Fruit fly (Drosophila melanogaster) whole organism, wandering third instar larva: ENCODE data around the gene Osi21.

Source experiments
- Abd-B ChIP-seq: fragments of >200 bp; optimal IDR thresholded peaks from 2 replicates; lab custom pipeline; 2017; ENCODE audit warnings: missing biosample characterization, missing genetic modification characterization
- CG32264 ChIP-seq: fragments of 200-800 bp; sonication (Bioruptor generic); optimal IDR thresholded peaks from 2 replicates; lab custom pipeline; 2016; ENCODE audit warnings: missing biosample characterization, missing genetic modification characterization
- CG9705 ChIP-seq: fragments of 200-800 bp; sonication (Bioruptor generic); optimal IDR thresholded peaks from 2 replicates; lab custom pipeline; 2018; ENCODE audit warnings: missing biosample characterization, mild to moderate bottlenecking, missing genetic modification characterization
- CrebA ChIP-seq: fragments of 200-800 bp; sonication (Bioruptor generic); optimal IDR thresholded peaks from 2 replicates; lab custom pipeline; 2016; ENCODE audit warnings: missing biosample characterization, mild to moderate bottlenecking, missing genetic modification characterization, borderline replicate concordance
- Dfd ChIP-seq: fragments of >200 bp; optimal IDR thresholded peaks from 2 replicates; lab custom pipeline; 2017; ENCODE audit warnings: missing biosample characterization, missing genetic modification characterization
- Dif ChIP-seq: fragments of 200-275, 200-300 bp; sonication (Bioruptor generic); optimal IDR thresholded peaks from 2 replicates; lab custom pipeline; 2018; ENCODE audit warnings: missing biosample characterization, missing genetic modification characterization; ENCODE audit not compliant: partially characterized antibody
- GATAd ChIP-seq: sonication (Bioruptor generic); optimal IDR thresholded peaks from 2 replicates; lab custom pipeline; 2016; ENCODE audit warnings: missing biosample characterization, missing genetic modification characterization
- HLH106 ChIP-seq: fragments of 200-800 bp; optimal IDR thresholded peaks from 3 replicates; lab custom pipeline; 2019; ENCODE audit warnings: missing biosample characterization, mild to moderate bottlenecking, missing genetic modification characterization, moderate library complexity
- Hnf4 ChIP-seq: fragments of 200-800 bp; sonication (Bioruptor generic); optimal IDR thresholded peaks from 2 replicates; lab custom pipeline; 2016; ENCODE audit warnings: missing biosample characterization, mild to moderate bottlenecking, missing genetic modification characterization
- Hr78 ChIP-seq: fragments of >200 bp; optimal IDR thresholded peaks from 2 replicates; lab custom pipeline; 2017; ENCODE audit warnings: missing biosample characterization, missing genetic modification characterization
- Hr83 ChIP-seq: fragments of 200-300 bp; sonication (Bioruptor generic); optimal IDR thresholded peaks from 2 replicates; lab custom pipeline; 2016; ENCODE audit warnings: missing biosample characterization, mild to moderate bottlenecking, missing genetic modification characterization, moderate library complexity; ENCODE audit not compliant: poor library complexity, severe bottlenecking
- Jra ChIP-seq: sonication (Bioruptor generic); optimal IDR thresholded peaks from 2 replicates; lab custom pipeline; 2016; ENCODE audit warnings: missing biosample characterization, missing genetic modification characterization
- Mio ChIP-seq: sonication (Bioruptor generic); optimal IDR thresholded peaks from 2 replicates; lab custom pipeline; 2016; ENCODE audit warnings: missing biosample characterization, missing genetic modification characterization
- Myc ChIP-seq: fragments of >200 bp; optimal IDR thresholded peaks from 2 replicates; lab custom pipeline; 2017
- N ChIP-seq: fragments of >200 bp; optimal IDR thresholded peaks from 2 replicates; lab custom pipeline; 2018; ENCODE audit warnings: missing biosample characterization, missing external identifiers, missing genetic modification characterization
- OdsH ChIP-seq: fragments of 200-800 bp; sonication (Bioruptor generic); optimal IDR thresholded peaks from 2 replicates; lab custom pipeline; 2016; ENCODE audit warnings: missing biosample characterization, mild to moderate bottlenecking, missing genetic modification characterization
- Rel ChIP-seq, 2 experiments: fragments of 200-800 bp; sonication (Bioruptor generic) in 1 of 2; optimal IDR thresholded peaks; 2 replicates in 1 of 2; 3 replicates in 1 of 2; lab custom pipeline; 2016 to 2019; ENCODE audit warnings: mild to moderate bottlenecking in 2 of 2, missing biosample characterization in 2 of 2, missing genetic modification characterization in 2 of 2, moderate library complexity in 1 of 2
- Sp1 ChIP-seq: fragments of 200-800 bp; sonication (Bioruptor generic); optimal IDR thresholded peaks from 3 replicates; lab custom pipeline; 2019; ENCODE audit warnings: missing biosample characterization, mild to moderate bottlenecking, missing genetic modification characterization, moderate library complexity
- Vsx2 ChIP-seq: fragments of 200-300, 225-300 bp; sonication (Bioruptor generic); optimal IDR thresholded peaks from 2 replicates; lab custom pipeline; 2018; ENCODE audit warnings: missing biosample characterization, missing genetic modification characterization; ENCODE audit not compliant: partially characterized antibody
- br ChIP-seq: fragments of 200-800 bp; sonication (Bioruptor generic); optimal IDR thresholded peaks from 2 replicates; lab custom pipeline; 2016; ENCODE audit warnings: missing biosample characterization, missing genetic modification characterization
- brk ChIP-seq: fragments of 200-800 bp; sonication (Bioruptor generic); optimal IDR thresholded peaks from 2 replicates; lab custom pipeline; 2016; ENCODE audit warnings: missing biosample characterization, mild to moderate bottlenecking, missing genetic modification characterization
- dl ChIP-seq, 2 experiments: fragments of 175-275, 200-275 bp in 1 of 2; fragments of 200-275 bp in 1 of 2; sonication (Bioruptor generic); optimal IDR thresholded peaks; lab custom pipeline; 2018; ENCODE audit warnings: mild to moderate bottlenecking in 2 of 2, missing biosample characterization in 2 of 2, missing genetic modification characterization in 2 of 2, moderate library complexity in 2 of 2; ENCODE audit not compliant: partially characterized antibody in 2 of 2, insufficient read depth in 1 of 2
- dmrt93B ChIP-seq: fragments of 200-800 bp; sonication (Bioruptor generic); optimal IDR thresholded peaks from 2 replicates; lab custom pipeline; 2018; ENCODE audit warnings: missing biosample characterization, mild to moderate bottlenecking, missing genetic modification characterization
- dsf ChIP-seq: sonication (Bioruptor generic); optimal IDR thresholded peaks from 2 replicates; lab custom pipeline; 2016; ENCODE audit warnings: missing biosample characterization, missing genetic modification characterization, borderline replicate concordance
- ey ChIP-seq: fragments of 200-800 bp; sonication (Bioruptor generic); optimal IDR thresholded peaks from 2 replicates; lab custom pipeline; 2016; ENCODE audit warnings: missing biosample characterization, missing genetic modification characterization
- foxo ChIP-seq, 2 experiments: fragments of 200-800 bp; sonication (Bioruptor generic); optimal IDR thresholded peaks; 2 replicates in 1 of 2; 3 replicates in 1 of 2; lab custom pipeline; 2016 to 2017; ENCODE audit warnings: missing biosample characterization in 2 of 2, missing genetic modification characterization in 2 of 2
- fru ChIP-seq: fragments of 200-800 bp; sonication (Bioruptor generic); optimal IDR thresholded peaks from 3 replicates; lab custom pipeline; 2016; ENCODE audit warnings: missing biosample characterization, mild to moderate bottlenecking, missing genetic modification characterization
- h ChIP-seq: fragments of 200-800 bp; sonication (Bioruptor generic); optimal IDR thresholded peaks from 3 replicates; lab custom pipeline; 2016; ENCODE audit warnings: missing biosample characterization, mild to moderate bottlenecking, missing genetic modification characterization
- jim ChIP-seq: fragments of 175-275, 200-325 bp; sonication (Bioruptor generic); optimal IDR thresholded peaks from 2 replicates; lab custom pipeline; 2016; ENCODE audit warnings: missing biosample characterization, mild to moderate bottlenecking, missing genetic modification characterization
- lola ChIP-seq: fragments of >200 bp; optimal IDR thresholded peaks from 2 replicates; lab custom pipeline; 2017; ENCODE audit warnings: missing biosample characterization, missing genetic modification characterization
- pan ChIP-seq: fragments of >200 bp; optimal IDR thresholded peaks from 2 replicates; lab custom pipeline; 2017
- psq ChIP-seq: fragments of 200-800 bp; sonication (Bioruptor generic); optimal IDR thresholded peaks from 3 replicates; lab custom pipeline; 2017; ENCODE audit warnings: missing biosample characterization, mild to moderate bottlenecking, missing genetic modification characterization, moderate library complexity
- rgr ChIP-seq: fragments of 200-800 bp; sonication (Bioruptor generic); optimal IDR thresholded peaks from 3 replicates; lab custom pipeline; 2016; ENCODE audit warnings: missing biosample characterization, mild to moderate bottlenecking, missing genetic modification characterization
- sage ChIP-seq: fragments of 200-800 bp; sonication (Bioruptor generic); optimal IDR thresholded peaks from 2 replicates; lab custom pipeline; 2016; ENCODE audit warnings: missing biosample characterization, mild to moderate bottlenecking, missing genetic modification characterization
- sv ChIP-seq: fragments of 200-800 bp; sonication (Bioruptor generic); optimal IDR thresholded peaks from 3 replicates; lab custom pipeline; 2016; ENCODE audit warnings: missing biosample characterization, missing genetic modification characterization
- tai ChIP-seq: sonication (Bioruptor generic); optimal IDR thresholded peaks from 2 replicates; lab custom pipeline; 2016; ENCODE audit warnings: missing biosample characterization, missing genetic modification characterization
- usp ChIP-seq: fragments of >200 bp; optimal IDR thresholded peaks from 2 replicates; lab custom pipeline; 2017; ENCODE audit warnings: missing biosample characterization, missing genetic modification characterization
- woc ChIP-seq: sonication (Bioruptor generic); optimal IDR thresholded peaks from 2 replicates; lab custom pipeline; 2016; ENCODE audit warnings: missing biosample characterization, mild to moderate bottlenecking, missing genetic modification characterization

Gene Osi21

DNA sequence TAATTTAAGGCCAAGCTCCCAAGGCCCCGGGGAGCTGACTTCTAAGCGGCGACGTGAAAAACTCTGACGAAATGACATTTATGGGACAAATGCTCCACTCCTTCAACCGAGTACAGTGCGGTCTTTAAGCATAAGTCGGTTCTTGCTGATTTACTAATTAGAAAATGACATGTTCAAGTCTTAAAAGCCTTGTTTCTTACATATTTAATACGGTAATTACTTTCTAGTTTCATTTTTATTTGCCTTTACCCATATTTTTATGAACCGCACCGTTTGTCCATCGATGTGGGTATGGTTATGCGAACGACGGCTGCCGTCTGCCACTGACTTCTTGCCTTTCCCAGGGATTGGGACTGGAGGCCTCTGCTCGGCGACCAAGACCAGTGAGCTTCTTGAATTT is 42.9 kb upstream of the Osi21 start (continued):
- peak; percentile 27 for TF ChIP-seq woc (GFP tag; lab: Kevin White, UChicago)
- no peak for TF ChIP-seq Dfd
- TF ChIP-seq Sp1, result peak; percentile 65
- no peak for TF ChIP-seq sage (GFP tag; lab: Kevin White, UChicago)
- peak in 1 of 2 experiments; percentile 71 for TF ChIP-seq foxo (GFP tag; optimal IDR thresholded peaks at IDR 0.05; lab: Kevin White, UChicago)
- peak; percentile 67 for TF ChIP-seq HLH106 (tag; lab: Kevin White, UChicago)

DNA sequence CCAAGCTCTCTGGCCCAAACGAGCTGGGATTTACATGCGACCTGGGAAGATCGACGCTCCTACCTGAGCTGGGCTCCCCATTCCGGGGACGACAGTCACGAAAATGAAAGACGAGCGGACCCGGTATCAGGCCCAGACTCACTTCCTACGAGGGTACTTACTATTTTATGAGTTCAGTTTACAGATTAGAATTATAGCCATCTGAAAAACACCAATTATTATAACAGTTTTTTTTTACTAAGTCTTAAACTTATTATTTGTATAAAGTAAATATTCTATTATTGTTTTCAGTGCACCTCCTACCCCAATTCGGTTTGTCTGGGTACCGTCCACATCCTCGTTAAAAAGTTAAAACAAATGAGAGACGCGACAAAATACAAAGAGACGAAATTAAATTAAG is 40.9 kb upstream of the Osi21 start:
- TF ChIP-seq h (GFP tag; lab: Kevin White, UChicago) (peak; percentile 76), Sp1 (no peak), Hnf4 (no peak), fru (peak; percentile 84), usp (GFP tag; lab: Kevin White, UChicago) (no peak), CrebA (GFP tag; lab: Kevin White, UChicago) (no peak), jim (GFP tag; lab: Kevin White, UChicago) (no peak), Rel (GFP tag; optimal IDR thresholded peaks at IDR 0.05; lab: Kevin White, UChicago) (no peak), Rel (tag; optimal IDR thresholded peaks at IDR 0.05; lab: Kevin White, UChicago) (no peak), Jra (GFP tag; lab: Kevin White, UChicago) (no peak), CG9705 (GFP tag; lab: Kevin White, UChicago) (peak; percentile 28), Hr83 (GFP tag; lab: Kevin White, UChicago) (no peak), OdsH (GFP tag; lab: Kevin White, UChicago) (peak; percentile 19), Vsx2 (GFP tag; lab: Kevin White, UChicago) (no peak), lola (GFP tag; lab: Kevin White, UChicago) (no peak), foxo (GFP tag; optimal IDR thresholded peaks at IDR 0.05; lab: Kevin White, UChicago) (peak in 1 of 2 experiments; percentile 80), dmrt93B (GFP tag; lab: Kevin White, UChicago) (peak; percentile 25), sv (GFP tag; lab: Kevin White, UChicago) (no peak), N (GFP tag; lab: Kevin White, UChicago) (no peak), ey (GFP tag; lab: Kevin White, UChicago) (no peak), Dfd (no peak), Hr78 (no peak), GATAd (GFP tag; lab: Kevin White, UChicago) (no peak), woc (GFP tag; lab: Kevin White, UChicago) (peak; percentile 41), dsf (no peak), tai (GFP tag; lab: Kevin White, UChicago) (no peak), dl (GFP tag; optimal IDR thresholded peaks at IDR 0.05; lab: Kevin White, UChicago; ENCODE audit: insufficient read depth in 1 of 2, partially characterized antibody in 2 of 2) (no peak), rgr (GFP tag; lab: Kevin White, UChicago) (peak; percentile 19), br (GFP tag; lab: Kevin White, UChicago) (no peak), Myc (no peak), CG32264 (GFP tag; lab: Kevin White, UChicago) (no peak), brk (GFP tag; lab: Kevin White, UChicago) (no peak), HLH106 (tag; lab: Kevin White, UChicago) (peak; percentile 73), Mio (no peak), Abd-B (GFP tag; lab: Kevin White, UChicago) (no peak), pan (lab: Kevin White, UChicago) (no peak), psq (peak; percentile 49), sage (GFP tag; lab: Kevin White, UChicago) (no peak), Dif (GFP tag; lab: Kevin White, UChicago) (no peak)

DNA sequence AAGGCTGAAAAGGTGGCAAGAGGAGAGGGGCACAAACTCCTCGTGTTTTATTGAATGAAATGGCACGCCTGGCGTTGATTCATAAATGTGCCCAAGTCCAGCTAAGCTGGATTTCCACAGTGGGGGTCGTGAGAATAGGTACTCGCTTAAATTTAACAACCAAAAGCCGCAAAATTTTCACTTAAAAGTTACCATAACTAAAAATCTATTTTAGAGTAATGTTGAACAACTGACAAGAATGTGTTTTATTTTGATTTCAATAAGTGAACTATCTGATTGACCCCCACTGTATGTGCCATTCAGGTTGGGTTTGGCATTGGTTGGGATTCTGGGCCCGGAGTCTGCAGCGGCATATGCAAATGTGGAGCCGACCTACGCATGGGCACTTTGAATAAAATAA is 38.4 kb upstream of the Osi21 start:
- no peak for TF ChIP-seq pan (lab: Kevin White, UChicago)
- peak; percentile 30 for TF ChIP-seq GATAd (GFP tag; lab: Kevin White, UChicago)
- TF ChIP-seq Dif (GFP tag; lab: Kevin White, UChicago), result no peak
- TF ChIP-seq dsf, result peak; percentile 54
- peak; percentile 78 for TF ChIP-seq brk (GFP tag; lab: Kevin White, UChicago)
- TF ChIP-seq ey (GFP tag; lab: Kevin White, UChicago), result peak; percentile 94
- peak; percentile 33 to 94 for TF ChIP-seq foxo (GFP tag; optimal IDR thresholded peaks at IDR 0.05; lab: Kevin White, UChicago)
- TF ChIP-seq jim (GFP tag; lab: Kevin White, UChicago), result no peak
- TF ChIP-seq Hr83 (GFP tag; lab: Kevin White, UChicago), result no peak
- peak; percentile 43 for TF ChIP-seq Mio
- peak; percentile 93 for TF ChIP-seq Hnf4
- TF ChIP-seq tai (GFP tag; lab: Kevin White, UChicago), result peak; percentile 86
- TF ChIP-seq sv (GFP tag; lab: Kevin White, UChicago), result no peak
- TF ChIP-seq sage (GFP tag; lab: Kevin White, UChicago), result peak; percentile 80
- peak; percentile 77 for TF ChIP-seq dmrt93B (GFP tag; lab: Kevin White, UChicago)
- TF ChIP-seq woc (GFP tag; lab: Kevin White, UChicago), result peak; percentile 88
- peak; percentile 92 for TF ChIP-seq br (GFP tag; lab: Kevin White, UChicago)
- TF ChIP-seq Sp1, result peak; percentile 88
- TF ChIP-seq Jra (GFP tag; lab: Kevin White, UChicago), result peak; percentile 58
- TF ChIP-seq lola (GFP tag; lab: Kevin White, UChicago), result no peak
- TF ChIP-seq rgr (GFP tag; lab: Kevin White, UChicago), result peak; percentile 94
- peak; percentile 94 for TF ChIP-seq h (GFP tag; lab: Kevin White, UChicago)
- TF ChIP-seq CrebA (GFP tag; lab: Kevin White, UChicago), result peak; percentile 73
- TF ChIP-seq CG9705 (GFP tag; lab: Kevin White, UChicago), result peak; percentile 68
- TF ChIP-seq CG32264 (GFP tag; lab: Kevin White, UChicago), result peak; percentile 81
- no peak for TF ChIP-seq dl (GFP tag; optimal IDR thresholded peaks at IDR 0.05; lab: Kevin White, UChicago; ENCODE audit: insufficient read depth in 1 of 2, partially characterized antibody in 2 of 2)
- TF ChIP-seq OdsH (GFP tag; lab: Kevin White, UChicago), result peak; percentile 93
- peak; percentile 73 for TF ChIP-seq Rel (GFP tag; optimal IDR thresholded peaks at IDR 0.05; lab: Kevin White, UChicago)
- peak; percentile 45 for TF ChIP-seq Rel (tag; optimal IDR thresholded peaks at IDR 0.05; lab: Kevin White, UChicago)
- no peak for TF ChIP-seq Dfd
- peak; percentile 89 for TF ChIP-seq HLH106 (tag; lab: Kevin White, UChicago)
- TF ChIP-seq psq, result peak; percentile 86
- peak; percentile 94 for TF ChIP-seq fru
